Fruit fly (Drosophila melanogaster): ENCODE measurements around the gene CG45071.

The CG45071 gene

DNA sequence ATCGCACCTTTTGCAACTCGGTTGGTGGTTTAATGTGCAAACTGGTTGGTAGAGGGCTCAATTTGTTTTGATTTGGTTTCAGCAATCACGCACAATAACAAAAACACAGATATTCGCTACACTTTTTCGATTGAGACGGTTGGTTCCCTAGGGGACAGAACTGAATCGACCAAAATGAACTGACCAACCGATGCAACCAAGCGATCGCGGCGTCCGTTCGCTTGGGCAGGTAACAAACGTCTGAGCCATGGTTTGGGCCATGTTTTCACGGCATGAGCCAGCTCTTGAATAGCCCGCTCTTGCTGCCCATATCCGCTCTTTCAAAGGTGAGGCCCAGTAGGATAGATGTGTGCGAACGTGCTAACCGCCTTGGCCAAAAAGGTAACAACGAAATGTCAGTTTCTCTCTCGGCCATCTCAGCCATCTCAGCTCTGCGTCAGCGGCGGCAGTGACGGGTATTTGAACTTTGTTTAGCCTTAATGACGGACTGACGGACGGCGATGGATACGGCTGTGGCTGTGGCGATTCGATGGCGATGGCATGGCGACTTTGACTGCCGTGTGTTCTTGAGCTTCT is 19.5 kb downstream of the CG45071 start, which contains the start of gene CG16959:
Gene CG16959, minus strand, starts transcription at position 245 of the 576 bp plus-strand sequence.
- TF ChIP-seq CG17568 (GFP tag; optimal IDR thresholded peaks at IDR 0.05) (no peak), CrebB (tag; optimal IDR thresholded peaks at IDR 0.05) (peak; percentile 22), odd (GFP tag; optimal IDR thresholded peaks at IDR 0.05) (no peak), CG13287 (GFP tag; IDR thresholded peaks at IDR 0.05; ENCODE audit: partially characterized antibody) (peak; percentile 50; the same call in 1 of the 2 replicates), NFAT (GFP tag; IDR thresholded peaks at IDR 0.05) (0 out of 2 replicates have a peak, but pooled peaks have one; percentile 2), D (optimal IDR thresholded peaks at IDR 0.05) (peak; percentile 81), D (GFP tag; optimal IDR thresholded peaks at IDR 0.05) (no peak), Atf6 (GFP tag; IDR thresholded peaks at IDR 0.05) (peak; percentile 43; the same call in 1 of the 2 replicates), CG3163 (GFP tag; optimal IDR thresholded peaks at IDR 0.05) (peak; percentile 71), CG15479 (GFP tag; optimal IDR thresholded peaks at IDR 0.05) (peak; percentile 55), otp (GFP tag; IDR thresholded peaks at IDR 0.05) (peak; percentile 42; the same call in 1 of the 3 replicates), CG12769 (tag; optimal IDR thresholded peaks at IDR 0.05) (peak; percentile 79), CG10274 (GFP tag; optimal IDR thresholded peaks at IDR 0.05) (peak; percentile 14), CG34224 (GFP tag; IDR thresholded peaks at IDR 0.05; ENCODE audit: partially characterized antibody) (peak; percentile 30; the same call in 1 of the 3 replicates), Drgx (GFP tag; IDR thresholded peaks at IDR 0.05) (peak; percentile 21; the same call in 1 of the 2 replicates), amos (GFP tag; IDR thresholded peaks at IDR 0.05; ENCODE audit: partially characterized antibody) (peak; percentile 30; the same call in 1 of the 2 replicates), CG1647 (GFP tag; optimal IDR thresholded peaks at IDR 0.05) (no peak), CG17186 (GFP tag; optimal IDR thresholded peaks at IDR 0.05) (no peak), CG15514 (GFP tag; optimal IDR thresholded peaks at IDR 0.05) (peak; percentile 27), Bgb (GFP tag; IDR thresholded peaks at IDR 0.05; ENCODE audit: partially characterized antibody) (peak; percentile 27; the same call in 1 of the 2 replicates), twi (tag; optimal IDR thresholded peaks at IDR 0.05) (no peak), CG13894 (tag; optimal IDR thresholded peaks at IDR 0.05) (no peak), z (GFP tag; IDR thresholded peaks at IDR 0.05) (0 out of 3 replicates have a peak, but pooled peaks have one; percentile 17), Dll (GFP tag; IDR thresholded peaks at IDR 0.05; ENCODE audit: partially characterized antibody) (peak; percentile 47; the same call in 1 of the 4 replicates), bbx (GFP tag; IDR thresholded peaks at IDR 0.05; ENCODE audit: partially characterized antibody) (peak; percentile 12; the same call in 1 of the 2 replicates), Opbp (GFP tag; IDR thresholded peaks at IDR 0.05; ENCODE audit: partially characterized antibody) (0 out of 3 replicates have a peak, but pooled peaks have one; percentile 35), kni (GFP tag; optimal IDR thresholded peaks at IDR 0.05) (peak; percentile 91), Hr78 (GFP tag; optimal IDR thresholded peaks at IDR 0.05) (peak in 1 of 2 experiments; percentile 64), pb (GFP tag; optimal IDR thresholded peaks at IDR 0.05) (peak; percentile 11), Jarid2 (GFP tag; optimal IDR thresholded peaks at IDR 0.05) (peak; percentile 50), Trl (optimal IDR thresholded peaks at IDR 0.05) (peak; percentile 50 to 55), Trl (GFP tag; optimal IDR thresholded peaks at IDR 0.05) (no peak)

DNA sequence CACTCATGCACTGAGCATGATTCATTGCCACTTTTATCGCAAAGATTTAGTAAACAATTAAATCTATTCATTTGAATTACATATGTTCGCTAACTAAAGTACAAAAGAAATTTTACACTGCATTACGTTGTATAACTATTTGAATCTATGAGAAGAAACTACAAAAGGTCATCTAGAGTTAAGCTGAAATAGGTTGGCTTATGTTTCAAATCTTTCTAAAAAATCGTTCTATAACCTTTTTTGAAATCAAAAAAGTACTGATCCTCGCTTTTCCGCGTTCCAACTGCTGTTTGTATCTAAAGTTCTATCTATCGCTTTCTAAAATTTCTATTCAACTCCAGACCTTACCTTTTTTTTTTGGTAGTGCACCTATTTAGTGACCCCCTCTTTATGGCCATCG is 20.0 kb downstream of the CG45071 start:
- TF ChIP-seq Eip74EF (GFP tag; optimal IDR thresholded peaks at IDR 0.05) = no peak
- no peak for TF ChIP-seq CkIIα-i1 (GFP tag; IDR thresholded peaks at IDR 0.05)
- peak in 1 of 2 experiments; percentile 0 for TF ChIP-seq Hr78 (GFP tag; optimal IDR thresholded peaks at IDR 0.05)
- TF ChIP-seq lola (GFP tag; optimal IDR thresholded peaks at IDR 0.05) = peak in 1 of 3 experiments; percentile 24
- TF ChIP-seq CG14710 (tag; optimal IDR thresholded peaks at IDR 0.05) = no peak
- TF ChIP-seq sens (GFP tag) = peak; percentile 82
- no peak for TF ChIP-seq CG4424 (GFP tag; optimal IDR thresholded peaks at IDR 0.05)
- peak; percentile 2 for TF ChIP-seq dmrt11E (tag; optimal IDR thresholded peaks at IDR 0.05)

Measured in whole organism, embryonic.